Worm (Caenorhabditis elegans): ENCODE data around the gene hda-11.

- TF ChIP-seq ama-1 (optimal IDR thresholded peaks at IDR 0.05) (no peak), ets-7 (tag; optimal IDR thresholded peaks at IDR 0.05) (no peak), tra-4 (tag; optimal IDR thresholded peaks at IDR 0.05) (no peak), tbx-37 (GFP tag; conservative IDR thresholded peaks at IDR 0.05) (no peak)
Observed at ce11 chrV:10489998-10490397, 36.0 kb upstream of the hda-11 start, which contains the start of gene ncx-5.
